Fruit fly (Drosophila melanogaster) whole organism, wandering third instar larva: ENCODE measurements around the gene Btk.
A peak's percentile ranks its signal among the peaks of the same experiment; 100 is the strongest.

ENCODE experiments used
- Abd-B ChIP-seq: fragments of >200 bp; optimal IDR thresholded peaks from 2 replicates; lab custom pipeline; 2017; ENCODE audit warnings: missing biosample characterization, missing genetic modification characterization
- CG32264 ChIP-seq: fragments of 200-800 bp; sonication (Bioruptor generic); optimal IDR thresholded peaks from 2 replicates; lab custom pipeline; 2016; ENCODE audit warnings: missing biosample characterization, missing genetic modification characterization
- CG9705 ChIP-seq: fragments of 200-800 bp; sonication (Bioruptor generic); optimal IDR thresholded peaks from 2 replicates; lab custom pipeline; 2018; ENCODE audit warnings: missing biosample characterization, mild to moderate bottlenecking, missing genetic modification characterization
- CrebA ChIP-seq: fragments of 200-800 bp; sonication (Bioruptor generic); optimal IDR thresholded peaks from 2 replicates; lab custom pipeline; 2016; ENCODE audit warnings: missing biosample characterization, mild to moderate bottlenecking, missing genetic modification characterization, borderline replicate concordance
- Dfd ChIP-seq: fragments of >200 bp; optimal IDR thresholded peaks from 2 replicates; lab custom pipeline; 2017; ENCODE audit warnings: missing biosample characterization, missing genetic modification characterization
- Dif ChIP-seq: fragments of 200-275, 200-300 bp; sonication (Bioruptor generic); optimal IDR thresholded peaks from 2 replicates; lab custom pipeline; 2018; ENCODE audit warnings: missing biosample characterization, missing genetic modification characterization; ENCODE audit not compliant: partially characterized antibody
- GATAd ChIP-seq: sonication (Bioruptor generic); optimal IDR thresholded peaks from 2 replicates; lab custom pipeline; 2016; ENCODE audit warnings: missing biosample characterization, missing genetic modification characterization
- HLH106 ChIP-seq: fragments of 200-800 bp; optimal IDR thresholded peaks from 3 replicates; lab custom pipeline; 2019; ENCODE audit warnings: missing biosample characterization, mild to moderate bottlenecking, missing genetic modification characterization, moderate library complexity
- Hnf4 ChIP-seq: fragments of 200-800 bp; sonication (Bioruptor generic); optimal IDR thresholded peaks from 2 replicates; lab custom pipeline; 2016; ENCODE audit warnings: missing biosample characterization, mild to moderate bottlenecking, missing genetic modification characterization
- Hr78 ChIP-seq: fragments of >200 bp; optimal IDR thresholded peaks from 2 replicates; lab custom pipeline; 2017; ENCODE audit warnings: missing biosample characterization, missing genetic modification characterization
- Hr83 ChIP-seq: fragments of 200-300 bp; sonication (Bioruptor generic); optimal IDR thresholded peaks from 2 replicates; lab custom pipeline; 2016; ENCODE audit warnings: missing biosample characterization, mild to moderate bottlenecking, missing genetic modification characterization, moderate library complexity; ENCODE audit not compliant: poor library complexity, severe bottlenecking
- Jra ChIP-seq: sonication (Bioruptor generic); optimal IDR thresholded peaks from 2 replicates; lab custom pipeline; 2016; ENCODE audit warnings: missing biosample characterization, missing genetic modification characterization
- Mio ChIP-seq: sonication (Bioruptor generic); optimal IDR thresholded peaks from 2 replicates; lab custom pipeline; 2016; ENCODE audit warnings: missing biosample characterization, missing genetic modification characterization
- Myc ChIP-seq: fragments of >200 bp; optimal IDR thresholded peaks from 2 replicates; lab custom pipeline; 2017
- N ChIP-seq: fragments of >200 bp; optimal IDR thresholded peaks from 2 replicates; lab custom pipeline; 2018; ENCODE audit warnings: missing biosample characterization, missing external identifiers, missing genetic modification characterization
- OdsH ChIP-seq: fragments of 200-800 bp; sonication (Bioruptor generic); optimal IDR thresholded peaks from 2 replicates; lab custom pipeline; 2016; ENCODE audit warnings: missing biosample characterization, mild to moderate bottlenecking, missing genetic modification characterization
- Rel ChIP-seq, 2 experiments: fragments of 200-800 bp; sonication (Bioruptor generic) in 1 of 2; optimal IDR thresholded peaks; 2 replicates in 1 of 2; 3 replicates in 1 of 2; lab custom pipeline; 2016 to 2019; ENCODE audit warnings: mild to moderate bottlenecking in 2 of 2, missing biosample characterization in 2 of 2, missing genetic modification characterization in 2 of 2, moderate library complexity in 1 of 2
- Sp1 ChIP-seq: fragments of 200-800 bp; sonication (Bioruptor generic); optimal IDR thresholded peaks from 3 replicates; lab custom pipeline; 2019; ENCODE audit warnings: missing biosample characterization, mild to moderate bottlenecking, missing genetic modification characterization, moderate library complexity
- Vsx2 ChIP-seq: fragments of 200-300, 225-300 bp; sonication (Bioruptor generic); optimal IDR thresholded peaks from 2 replicates; lab custom pipeline; 2018; ENCODE audit warnings: missing biosample characterization, missing genetic modification characterization; ENCODE audit not compliant: partially characterized antibody
- br ChIP-seq: fragments of 200-800 bp; sonication (Bioruptor generic); optimal IDR thresholded peaks from 2 replicates; lab custom pipeline; 2016; ENCODE audit warnings: missing biosample characterization, missing genetic modification characterization
- brk ChIP-seq: fragments of 200-800 bp; sonication (Bioruptor generic); optimal IDR thresholded peaks from 2 replicates; lab custom pipeline; 2016; ENCODE audit warnings: missing biosample characterization, mild to moderate bottlenecking, missing genetic modification characterization
- dl ChIP-seq, 2 experiments: fragments of 175-275, 200-275 bp in 1 of 2; fragments of 200-275 bp in 1 of 2; sonication (Bioruptor generic); optimal IDR thresholded peaks; lab custom pipeline; 2018; ENCODE audit warnings: mild to moderate bottlenecking in 2 of 2, missing biosample characterization in 2 of 2, missing genetic modification characterization in 2 of 2, moderate library complexity in 2 of 2; ENCODE audit not compliant: partially characterized antibody in 2 of 2, insufficient read depth in 1 of 2
- dmrt93B ChIP-seq: fragments of 200-800 bp; sonication (Bioruptor generic); optimal IDR thresholded peaks from 2 replicates; lab custom pipeline; 2018; ENCODE audit warnings: missing biosample characterization, mild to moderate bottlenecking, missing genetic modification characterization
- dsf ChIP-seq: sonication (Bioruptor generic); optimal IDR thresholded peaks from 2 replicates; lab custom pipeline; 2016; ENCODE audit warnings: missing biosample characterization, missing genetic modification characterization, borderline replicate concordance
- ey ChIP-seq: fragments of 200-800 bp; sonication (Bioruptor generic); optimal IDR thresholded peaks from 2 replicates; lab custom pipeline; 2016; ENCODE audit warnings: missing biosample characterization, missing genetic modification characterization
- foxo ChIP-seq, 2 experiments: fragments of 200-800 bp; sonication (Bioruptor generic); optimal IDR thresholded peaks; 2 replicates in 1 of 2; 3 replicates in 1 of 2; lab custom pipeline; 2016 to 2017; ENCODE audit warnings: missing biosample characterization in 2 of 2, missing genetic modification characterization in 2 of 2
- fru ChIP-seq: fragments of 200-800 bp; sonication (Bioruptor generic); optimal IDR thresholded peaks from 3 replicates; lab custom pipeline; 2016; ENCODE audit warnings: missing biosample characterization, mild to moderate bottlenecking, missing genetic modification characterization
- h ChIP-seq: fragments of 200-800 bp; sonication (Bioruptor generic); optimal IDR thresholded peaks from 3 replicates; lab custom pipeline; 2016; ENCODE audit warnings: missing biosample characterization, mild to moderate bottlenecking, missing genetic modification characterization
- jim ChIP-seq: fragments of 175-275, 200-325 bp; sonication (Bioruptor generic); optimal IDR thresholded peaks from 2 replicates; lab custom pipeline; 2016; ENCODE audit warnings: missing biosample characterization, mild to moderate bottlenecking, missing genetic modification characterization
- lola ChIP-seq: fragments of >200 bp; optimal IDR thresholded peaks from 2 replicates; lab custom pipeline; 2017; ENCODE audit warnings: missing biosample characterization, missing genetic modification characterization
- pan ChIP-seq: fragments of >200 bp; optimal IDR thresholded peaks from 2 replicates; lab custom pipeline; 2017
- psq ChIP-seq: fragments of 200-800 bp; sonication (Bioruptor generic); optimal IDR thresholded peaks from 3 replicates; lab custom pipeline; 2017; ENCODE audit warnings: missing biosample characterization, mild to moderate bottlenecking, missing genetic modification characterization, moderate library complexity
- rgr ChIP-seq: fragments of 200-800 bp; sonication (Bioruptor generic); optimal IDR thresholded peaks from 3 replicates; lab custom pipeline; 2016; ENCODE audit warnings: missing biosample characterization, mild to moderate bottlenecking, missing genetic modification characterization
- sage ChIP-seq: fragments of 200-800 bp; sonication (Bioruptor generic); optimal IDR thresholded peaks from 2 replicates; lab custom pipeline; 2016; ENCODE audit warnings: missing biosample characterization, mild to moderate bottlenecking, missing genetic modification characterization
- sv ChIP-seq: fragments of 200-800 bp; sonication (Bioruptor generic); optimal IDR thresholded peaks from 3 replicates; lab custom pipeline; 2016; ENCODE audit warnings: missing biosample characterization, missing genetic modification characterization
- tai ChIP-seq: sonication (Bioruptor generic); optimal IDR thresholded peaks from 2 replicates; lab custom pipeline; 2016; ENCODE audit warnings: missing biosample characterization, missing genetic modification characterization
- usp ChIP-seq: fragments of >200 bp; optimal IDR thresholded peaks from 2 replicates; lab custom pipeline; 2017; ENCODE audit warnings: missing biosample characterization, missing genetic modification characterization
- woc ChIP-seq: sonication (Bioruptor generic); optimal IDR thresholded peaks from 2 replicates; lab custom pipeline; 2016; ENCODE audit warnings: missing biosample characterization, mild to moderate bottlenecking, missing genetic modification characterization

The Btk gene

DNA sequence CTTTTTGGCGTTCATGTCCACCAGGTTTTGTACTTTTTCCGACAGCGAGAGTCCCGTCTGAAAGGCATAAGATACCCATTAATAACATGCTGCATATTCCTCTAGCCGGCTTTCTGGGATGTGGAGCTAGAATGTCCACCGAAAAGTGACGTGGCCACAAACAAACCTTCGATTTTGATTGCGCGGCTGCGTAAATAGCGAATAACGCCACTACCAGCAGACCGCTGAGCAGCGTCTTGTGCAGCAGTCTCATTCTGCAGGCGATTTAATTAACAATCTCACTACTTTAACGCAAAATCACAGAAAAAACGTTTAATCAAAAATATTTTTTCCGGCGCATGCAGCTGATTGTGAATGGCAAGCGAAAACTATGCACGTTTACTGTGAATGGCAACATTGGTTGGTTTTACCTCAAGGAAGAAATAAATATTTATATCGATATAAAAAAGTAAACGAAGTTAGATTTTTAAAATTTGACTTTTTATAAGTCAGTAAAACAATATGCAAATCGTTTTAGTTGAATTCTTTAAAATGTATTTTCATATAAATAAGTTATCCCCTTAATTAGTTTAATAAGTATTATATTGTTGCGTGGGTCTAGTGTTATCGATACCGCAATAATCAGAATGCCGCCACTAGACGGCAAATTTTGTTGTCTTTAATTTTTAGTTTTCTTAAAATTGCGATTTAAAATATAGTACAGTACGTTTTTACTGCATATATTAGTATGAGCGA is 7.1 kb upstream of the Btk start, which contains the start of the genes Ostgamma and Mettl14:
TSS of gene Ostgamma (minus strand) at position 376 of the 735 bp plus-strand sequence.
TSS of gene Mettl14 (plus strand) at position 611 of the 735 bp plus-strand sequence.
- TF ChIP-seq Dfd (no peak), sv (GFP tag; lab: Kevin White, UChicago) (peak; percentile 15), Hr78 (GFP tag; lab: Kevin White, UChicago) (no peak), N (GFP tag; lab: Kevin White, UChicago) (no peak), tai (no peak), Myc (lab: Kevin White, UChicago) (peak; percentile 8), Sp1 (GFP tag; lab: Kevin White, UChicago) (no peak), Hr83 (GFP tag; lab: Kevin White, UChicago) (no peak), usp (no peak), Hnf4 (GFP tag; lab: Kevin White, UChicago) (no peak), Dif (GFP tag; lab: Kevin White, UChicago) (no peak), pan (lab: Kevin White, UChicago) (no peak), jim (GFP tag; lab: Kevin White, UChicago) (no peak), dl (GFP tag; optimal IDR thresholded peaks at IDR 0.05; lab: Kevin White, UChicago; ENCODE audit: insufficient read depth in 1 of 2, partially characterized antibody in 2 of 2) (no peak), foxo (GFP tag; optimal IDR thresholded peaks at IDR 0.05; lab: Kevin White, UChicago) (no peak), ey (GFP tag; lab: Kevin White, UChicago) (no peak), Abd-B (GFP tag; lab: Kevin White, UChicago) (no peak), GATAd (GFP tag; lab: Kevin White, UChicago) (no peak), Vsx2 (GFP tag; lab: Kevin White, UChicago) (no peak), rgr (GFP tag; lab: Kevin White, UChicago) (no peak), CrebA (GFP tag; lab: Kevin White, UChicago) (no peak), psq (peak; percentile 9), OdsH (GFP tag; lab: Kevin White, UChicago) (peak; percentile 24), woc (GFP tag; lab: Kevin White, UChicago) (no peak), CG32264 (no peak), dmrt93B (no peak), lola (GFP tag; lab: Kevin White, UChicago) (no peak), fru (GFP tag; lab: Kevin White, UChicago) (no peak), Mio (GFP tag; lab: Kevin White, UChicago) (no peak), brk (GFP tag; lab: Kevin White, UChicago) (no peak), CG9705 (GFP tag; lab: Kevin White, UChicago) (no peak), dsf (GFP tag; lab: Kevin White, UChicago) (peak; percentile 29), h (GFP tag; lab: Kevin White, UChicago) (no peak), Jra (GFP tag; lab: Kevin White, UChicago) (peak; percentile 40), HLH106 (tag; lab: Kevin White, UChicago) (peak; percentile 21), sage (no peak), Rel (GFP tag; optimal IDR thresholded peaks at IDR 0.05; lab: Kevin White, UChicago) (no peak), Rel (tag; optimal IDR thresholded peaks at IDR 0.05; lab: Kevin White, UChicago) (peak; percentile 46), br (GFP tag; lab: Kevin White, UChicago) (no peak)

DNA sequence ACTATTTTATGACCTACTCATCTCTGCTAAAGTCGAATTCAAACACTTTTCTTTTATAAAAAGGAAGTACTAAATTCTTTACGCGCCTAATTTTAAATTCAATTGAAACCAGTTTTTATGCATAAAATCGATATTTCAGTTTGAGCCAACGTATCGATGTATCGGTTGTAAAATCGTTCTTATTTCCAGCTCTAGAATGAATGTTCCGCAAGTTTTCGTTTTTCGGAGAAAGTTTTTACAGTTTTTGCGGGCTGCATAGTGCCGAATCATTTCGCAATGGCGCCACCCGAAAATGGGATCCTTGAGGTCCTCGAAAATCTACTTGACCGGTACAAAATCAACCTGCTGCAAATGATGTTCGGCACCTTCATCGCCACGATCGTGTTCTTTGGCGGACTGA is 4.5 kb upstream of the Btk start, which contains the start of gene CG7840:
TSS of gene CG7840 (plus strand) at position 178 of the 400 bp plus-strand sequence.
- no peak for TF ChIP-seq sage
- no peak for TF ChIP-seq Hr78 (GFP tag; lab: Kevin White, UChicago)
- TF ChIP-seq h (GFP tag; lab: Kevin White, UChicago) = no peak
- TF ChIP-seq Myc (lab: Kevin White, UChicago) = no peak
- TF ChIP-seq dsf (GFP tag; lab: Kevin White, UChicago) = no peak
